Worm (Caenorhabditis elegans) whole organism, young adult: ENCODE measurements around the gene tax-6.
A peak's percentile ranks its signal among the peaks of the same experiment; 100 is the strongest.

Experiments
- F22D6.2 ChIP-seq: sonication (generic microtip); optimal IDR thresholded peaks from 2 replicates; lab custom pipeline; 2016; ENCODE audit warnings: mild to moderate bottlenecking, missing genetic modification characterization, missing compliant biosample characterization
- F57C9.4 ChIP-seq: sonication (generic microtip); optimal IDR thresholded peaks from 2 replicates; lab custom pipeline; 2017; ENCODE audit warnings: mild to moderate bottlenecking, missing genetic modification characterization, missing compliant biosample characterization
- K11D2.4 ChIP-seq: fragments of 200-800 bp; sonication (Bioruptor generic); IDR thresholded peaks from 2 replicates; pipeline ENCODE4 v1.3.6; 2022; ENCODE audit warnings: missing genetic modification reagents, missing genetic modification characterization, missing compliant biosample characterization
- K12H6.12 ChIP-seq: fragments of 200-800 bp; sonication (Bioruptor generic); optimal IDR thresholded peaks from 2 replicates; lab custom pipeline; 2018; ENCODE audit warnings: mild to moderate bottlenecking, missing genetic modification characterization, missing compliant biosample characterization
- T07F8.4 ChIP-seq: sonication (generic microtip); optimal IDR thresholded peaks from 2 replicates; lab custom pipeline; 2016; ENCODE audit warnings: mild to moderate bottlenecking, missing genetic modification characterization, moderate library complexity, missing compliant biosample characterization
- Y53G8AR.9 ChIP-seq: fragments of 200-800 bp; sonication (Bioruptor generic); conservative IDR thresholded peaks from 2 replicates; pipeline ENCODE4 v1.3.6; 2022; ENCODE audit warnings: missing genetic modification reagents, missing genetic modification characterization, missing compliant biosample characterization
- ZK185.1 ChIP-seq: sonication (generic microtip); optimal IDR thresholded peaks from 2 replicates; lab custom pipeline; 2016; ENCODE audit warnings: mild to moderate bottlenecking, missing genetic modification characterization, missing compliant biosample characterization; ENCODE audit not compliant: poor library complexity, severe bottlenecking
- akir-1 ChIP-seq: fragments of 200-800 bp; sonication (Bioruptor generic); optimal IDR thresholded peaks from 2 replicates; lab custom pipeline; 2018; ENCODE audit warnings: mild to moderate bottlenecking, missing genetic modification characterization, moderate library complexity, missing compliant biosample characterization
- ama-1 ChIP-seq, 3 experiments: fragments of 150-350 bp in 1 of 3; sonication (generic microtip) in 2 of 3; optimal IDR thresholded peaks; 2 replicates each; lab custom pipeline; 2014 to 2018; ENCODE audit warnings: missing biosample characterization in 2 of 3, missing genetic modification characterization in 2 of 3, missing genetic modification reagents in 2 of 3
- atf-7 ChIP-seq: sonication (generic microtip); optimal IDR thresholded peaks from 2 replicates; lab custom pipeline; 2017; ENCODE audit warnings: mild to moderate bottlenecking, missing genetic modification characterization, missing compliant biosample characterization
- attf-3 ChIP-seq: fragments of 200-800 bp; sonication (Bioruptor generic); conservative IDR thresholded peaks from 2 replicates; pipeline ENCODE4 v1.3.6; 2022; ENCODE audit warnings: missing genetic modification reagents, missing genetic modification characterization, missing compliant biosample characterization
- attf-5 ChIP-seq: fragments of 200-800 bp; sonication (Bioruptor generic); optimal IDR thresholded peaks from 2 replicates; lab custom pipeline; 2018; ENCODE audit warnings: mild to moderate bottlenecking, missing genetic modification characterization, missing compliant biosample characterization
- cebp-1 ChIP-seq, 2 experiments: fragments of 200-800 bp in 1 of 2; sonication (Bioruptor generic) in 1 of 2; sonication (generic microtip) in 1 of 2; IDR thresholded peaks in 1 of 2; optimal IDR thresholded peaks in 1 of 2; 2 replicates each; pipeline versions ENCODE4 v1.3.6 to Lab custom; 2017 to 2022; ENCODE audit warnings: missing compliant biosample characterization in 2 of 2, missing genetic modification characterization in 2 of 2, mild to moderate bottlenecking in 1 of 2, missing genetic modification reagents in 1 of 2, moderate library complexity in 1 of 2
- cebp-2 ChIP-seq: fragments of 200-800 bp; sonication (Bioruptor generic); IDR thresholded peaks from 2 replicates; pipeline ENCODE4 v1.3.6; 2022; ENCODE audit warnings: missing genetic modification characterization, missing compliant biosample characterization
- ceh-27 ChIP-seq: fragments of 200-800 bp; sonication (Bioruptor generic); optimal IDR thresholded peaks from 2 replicates; lab custom pipeline; 2018; ENCODE audit warnings: mild to moderate bottlenecking, missing genetic modification characterization, moderate library complexity, missing compliant biosample characterization
- ets-4 ChIP-seq: fragments of 200-800 bp; sonication (Bioruptor generic); optimal IDR thresholded peaks from 2 replicates; lab custom pipeline; 2018; ENCODE audit warnings: mild to moderate bottlenecking, missing genetic modification characterization, missing compliant biosample characterization
- him-1 ChIP-seq: sonication (generic microtip); optimal IDR thresholded peaks from 2 replicates; lab custom pipeline; 2016; ENCODE audit warnings: missing genotype, missing genetic modification reagents, missing genetic modification characterization, missing compliant biosample characterization
- hlh-26 ChIP-seq: fragments of 200-800 bp; sonication (Bioruptor generic); conservative IDR thresholded peaks from 2 replicates; pipeline ENCODE4 v1.3.6; 2022; ENCODE audit warnings: missing genetic modification reagents, missing genetic modification characterization, missing compliant biosample characterization
- hmg-1.2 ChIP-seq: fragments of 200-800 bp; sonication (Bioruptor generic); IDR thresholded peaks from 2 replicates; pipeline ENCODE4 v1.3.6; 2022; ENCODE audit warnings: missing genetic modification reagents, missing genetic modification characterization, missing compliant biosample characterization
- hrde-1 ChIP-seq: sonication (generic microtip); optimal IDR thresholded peaks from 2 replicates; lab custom pipeline; 2016; ENCODE audit warnings: missing genetic modification characterization, mild to moderate bottlenecking, missing compliant biosample characterization, moderate library complexity, missing genotype, missing genetic modification reagents, borderline replicate concordance
- let-607 ChIP-seq, 2 experiments: fragments of 200-800 bp in 1 of 2; sonication (Bioruptor generic) in 1 of 2; sonication (generic microtip) in 1 of 2; optimal IDR thresholded peaks; 2 replicates each; lab custom pipeline; 2016 to 2018; ENCODE audit warnings: mild to moderate bottlenecking in 2 of 2, missing compliant biosample characterization in 2 of 2, missing genetic modification characterization in 2 of 2, moderate library complexity in 2 of 2, missing genotype in 1 of 2
- lin-35 ChIP-seq, 3 experiments: fragments of 150-350 bp in 2 of 3; sonication (generic microtip) in 1 of 3; optimal IDR thresholded peaks; 2 replicates each; lab custom pipeline; 2014 to 2018; ENCODE audit warnings: missing biosample characterization in 3 of 3, missing genetic modification characterization in 3 of 3, missing genetic modification reagents in 3 of 3
- lin-40 ChIP-seq: sonication (generic microtip); optimal IDR thresholded peaks from 2 replicates; lab custom pipeline; 2016; ENCODE audit warnings: missing genetic modification characterization, mild to moderate bottlenecking, missing compliant biosample characterization, missing genotype, missing genetic modification reagents
- lsy-27 ChIP-seq: sonication (generic microtip); optimal IDR thresholded peaks from 2 replicates; lab custom pipeline; 2017; ENCODE audit warnings: missing genetic modification characterization, mild to moderate bottlenecking, missing compliant biosample characterization, antibody characterized with exemption, missing genotype, borderline replicate concordance; ENCODE audit not compliant: insufficient read depth
- mcd-1 ChIP-seq: fragments of 200-800 bp; sonication (Bioruptor generic); IDR thresholded peaks from 2 replicates; pipeline ENCODE4 v1.3.6; 2022; ENCODE audit warnings: missing genetic modification reagents, missing genetic modification characterization, missing compliant biosample characterization
- nfya-1 ChIP-seq: sonication (generic microtip); optimal IDR thresholded peaks from 2 replicates; lab custom pipeline; 2017; ENCODE audit warnings: antibody characterized with exemption, missing compliant biosample characterization, missing genetic modification characterization, borderline replicate concordance; ENCODE audit not compliant: insufficient read depth
- nfya-2 ChIP-seq: fragments of 200-800 bp; sonication (Bioruptor generic); IDR thresholded peaks from 2 replicates; pipeline ENCODE4 v1.3.6; 2022; ENCODE audit warnings: missing genetic modification reagents, missing genetic modification characterization, missing compliant biosample characterization
- nhr-120 ChIP-seq: fragments of 200-800 bp; sonication (Bioruptor generic); IDR thresholded peaks from 2 replicates; pipeline ENCODE4 v1.3.6; 2022; ENCODE audit warnings: missing genetic modification characterization, missing compliant biosample characterization
- nhr-179 ChIP-seq: sonication (generic microtip); optimal IDR thresholded peaks from 2 replicates; lab custom pipeline; 2016; ENCODE audit warnings: mild to moderate bottlenecking, missing genetic modification characterization, missing compliant biosample characterization
- nhr-27 ChIP-seq: fragments of 200-800 bp; sonication (Bioruptor generic); optimal IDR thresholded peaks from 2 replicates; lab custom pipeline; 2018; ENCODE audit warnings: mild to moderate bottlenecking, missing genetic modification characterization, moderate library complexity, missing compliant biosample characterization
- nhr-80 ChIP-seq: sonication (generic microtip); optimal IDR thresholded peaks from 2 replicates; lab custom pipeline; 2016; ENCODE audit warnings: missing genetic modification characterization, missing compliant biosample characterization
- pha-4 ChIP-seq: fragments of 150-350 bp; sonication (generic microtip); optimal IDR thresholded peaks from 2 replicates; lab custom pipeline; 2014; ENCODE audit warnings: missing biosample characterization, missing genetic modification reagents, missing genetic modification characterization
- repo-1 ChIP-seq: sonication (generic microtip); optimal IDR thresholded peaks from 2 replicates; lab custom pipeline; 2017; ENCODE audit warnings: mild to moderate bottlenecking, missing genetic modification characterization, missing compliant biosample characterization
- sdz-38 ChIP-seq: sonication (generic microtip); optimal IDR thresholded peaks from 2 replicates; lab custom pipeline; 2016; ENCODE audit warnings: missing genotype, missing genetic modification characterization, missing compliant biosample characterization
- somi-1 ChIP-seq: fragments of 200-800 bp; sonication (Bioruptor generic); optimal IDR thresholded peaks from 2 replicates; lab custom pipeline; 2018; ENCODE audit warnings: mild to moderate bottlenecking, missing genetic modification characterization, missing compliant biosample characterization
- sptf-2 ChIP-seq: fragments of 200-800 bp; sonication (Bioruptor generic); optimal IDR thresholded peaks from 2 replicates; lab custom pipeline; 2018; ENCODE audit warnings: mild to moderate bottlenecking, missing genetic modification characterization, missing compliant biosample characterization
- tbx-9 ChIP-seq: sonication (generic microtip); optimal IDR thresholded peaks from 2 replicates; lab custom pipeline; 2016; ENCODE audit warnings: borderline replicate concordance, missing genetic modification characterization, inconsistent platforms, missing compliant biosample characterization
- unc-130 ChIP-seq: sonication (generic microtip); optimal IDR thresholded peaks from 2 replicates; lab custom pipeline; 2016; ENCODE audit warnings: missing genetic modification reagents, missing genetic modification characterization, missing compliant biosample characterization
- zfh-2 ChIP-seq: fragments of 200-800 bp; sonication (Bioruptor generic); conservative IDR thresholded peaks from 2 replicates; pipeline ENCODE4 v1.3.6; 2022; ENCODE audit warnings: missing genetic modification reagents, missing genetic modification characterization, missing compliant biosample characterization
- ztf-18 ChIP-seq: sonication (generic microtip); optimal IDR thresholded peaks from 2 replicates; lab custom pipeline; 2016; ENCODE audit warnings: missing genotype, mild to moderate bottlenecking, missing genetic modification characterization, missing compliant biosample characterization
- ztf-6 ChIP-seq: fragments of 200-800 bp; sonication (Bioruptor generic); IDR thresholded peaks from 2 replicates; pipeline ENCODE4 v1.3.6; 2022; ENCODE audit warnings: missing genetic modification reagents, missing genetic modification characterization, missing compliant biosample characterization

Gene tax-6

ce11 chrIV:10483607-10484117, 17.7 kb downstream of the tax-6 start, which contains the start of the genes F01D4.5 and ced-5 (continued):
- TF ChIP-seq ama-1 (optimal IDR thresholded peaks at IDR 0.05; lab: Kevin White, UChicago) (no peak), ama-1 (GFP tag; optimal IDR thresholded peaks at IDR 0.05; lab: Kevin White, UChicago) (no peak), nhr-27 (tag; lab: Kevin White, UChicago) (no peak), unc-130 (GFP tag; lab: Kevin White, UChicago) (peak; percentile 93), repo-1 (tag; lab: Kevin White, UChicago) (no peak), pha-4 (tag; lab: Kevin White, UChicago) (no peak), lin-40 (tag; lab: Kevin White, UChicago) (peak; percentile 72), T07F8.4 (tag; lab: Kevin White, UChicago) (no peak), nhr-120 (GFP tag; lab: Robert Waterston, UW) (no peak), nhr-80 (tag; lab: Kevin White, UChicago) (peak; percentile 35), ets-4 (GFP tag; lab: Kevin White, UChicago) (no peak)

ce11 chrIV:10482585-10482984, 18.8 kb downstream of the tax-6 start:
- TF ChIP-seq nhr-80 (tag; lab: Kevin White, UChicago) (peak; percentile 40), Y53G8AR.9 (GFP tag; lab: Robert Waterston, UW) (no peak), ztf-6 (GFP tag; lab: Robert Waterston, UW) (no peak), ZK185.1 (tag; lab: Kevin White, UChicago) (no peak), lin-40 (tag; lab: Kevin White, UChicago) (no peak), F22D6.2 (tag; lab: Kevin White, UChicago) (no peak), ztf-18 (tag; lab: Kevin White, UChicago) (no peak)

ce11 chrIV:10481695-10482094, 19.7 kb downstream of the tax-6 start, which contains the start of gene egl-21:
TSS of gene egl-21 (minus strand) at chrIV:10481844.
- TF ChIP-seq ceh-27 (GFP tag; lab: Kevin White, UChicago) (peak; percentile 42), zfh-2 (GFP tag; lab: Robert Waterston, UW) (peak; percentile 76), Y53G8AR.9 (GFP tag; lab: Robert Waterston, UW) (no peak), ztf-6 (GFP tag; lab: Robert Waterston, UW) (no peak), akir-1 (GFP tag; lab: Kevin White, UChicago) (no peak), attf-5 (GFP tag; lab: Kevin White, UChicago) (peak; percentile 40), K12H6.12 (tag; lab: Kevin White, UChicago) (peak; percentile 60), atf-7 (peak; percentile 2), nhr-179 (tag; lab: Kevin White, UChicago) (no peak), hmg-1.2 (peak; percentile 24; the same call in 1 of the 2 replicates), cebp-1 (GFP tag; IDR thresholded peaks at IDR 0.05; lab: Robert Waterston, UW) (no peak), cebp-1 (tag; optimal IDR thresholded peaks at IDR 0.05; lab: Kevin White, UChicago) (peak; percentile 47), somi-1 (GFP tag; lab: Kevin White, UChicago) (peak; percentile 46), mcd-1 (GFP tag; lab: Robert Waterston, UW) (peak; percentile 18; the same call in 1 of the 2 replicates), lin-40 (tag; lab: Kevin White, UChicago) (peak; percentile 33)
- TF ChIP-seq, all 124 proteins: peak for 10

- TF ChIP-seq him-1 (no peak), sptf-2 (GFP tag; lab: Kevin White, UChicago) (no peak), K11D2.4 (no peak), hrde-1 (tag; lab: Kevin White, UChicago) (no peak), nfya-1 (tag; lab: Kevin White, UChicago) (no peak), lin-35 (GFP tag; optimal IDR thresholded peaks at IDR 0.05; lab: Kevin White, UChicago) (no peak), cebp-2 (GFP tag; lab: Robert Waterston, UW) (no peak), hlh-26 (no peak), attf-3 (GFP tag; lab: Robert Waterston, UW) (no peak), let-607 (tag; optimal IDR thresholded peaks at IDR 0.05; lab: Kevin White, UChicago) (no peak), lsy-27 (tag; lab: Kevin White, UChicago) (no peak), tbx-9 (tag; lab: Kevin White, UChicago) (no peak), nfya-2 (GFP tag; lab: Robert Waterston, UW) (no peak), sdz-38 (tag; lab: Kevin White, UChicago) (no peak), F57C9.4 (tag; lab: Kevin White, UChicago) (no peak)
Observed at ce11 chrIV:10475234-10475633, 26.2 kb downstream of the tax-6 start.
